Worm (Caenorhabditis elegans) whole organism, mixed stage, embryonic: Measurements from ENCODE around the gene ada-2.

Experiments
- M03D4.4 ChIP-seq: sonication (generic microtip); optimal IDR thresholded peaks from 2 replicates; lab custom pipeline; 2017; ENCODE audit warnings: mild to moderate bottlenecking, missing genetic modification characterization, missing compliant biosample characterization
- bed-3 ChIP-seq: fragments of 200-800 bp; sonication (Bioruptor generic); optimal IDR thresholded peaks from 3 replicates; lab custom pipeline; 2018; ENCODE audit warnings: mild to moderate bottlenecking, missing genetic modification characterization, moderate library complexity, missing compliant biosample characterization
- ceh-39 ChIP-seq: fragments of 150-350 bp; optimal IDR thresholded peaks from 2 replicates; lab custom pipeline; 2014; ENCODE audit warnings: missing biosample characterization, missing genetic modification characterization
- ceh-43 ChIP-seq: fragments of 200-800 bp; sonication (Bioruptor generic); optimal IDR thresholded peaks from 2 replicates; lab custom pipeline; 2018; ENCODE audit warnings: mild to moderate bottlenecking, missing genetic modification characterization, moderate library complexity, missing compliant biosample characterization
- ces-1 ChIP-seq: fragments of 150-350 bp; optimal IDR thresholded peaks from 2 replicates; lab custom pipeline; 2014; ENCODE audit warnings: missing biosample characterization, missing genetic modification reagents, missing genetic modification characterization
- cnd-1 ChIP-seq: fragments of 200-800 bp; sonication (Bioruptor generic); optimal IDR thresholded peaks from 2 replicates; lab custom pipeline; 2018; ENCODE audit warnings: mild to moderate bottlenecking, missing genetic modification characterization, missing compliant biosample characterization
- drap-1 ChIP-seq: fragments of 200-800 bp; sonication (Bioruptor generic); optimal IDR thresholded peaks from 3 replicates; lab custom pipeline; 2018; ENCODE audit warnings: mild to moderate bottlenecking, missing genetic modification characterization, missing compliant biosample characterization
- elt-1 ChIP-seq: sonication (generic microtip); optimal IDR thresholded peaks from 2 replicates; lab custom pipeline; 2017; ENCODE audit warnings: missing genetic modification characterization, mild to moderate bottlenecking, missing compliant biosample characterization, antibody characterized with exemption, moderate library complexity, borderline replicate concordance; ENCODE audit not compliant: insufficient read depth
- elt-3 ChIP-seq: fragments of 150-350 bp; optimal IDR thresholded peaks from 2 replicates; lab custom pipeline; 2014; ENCODE audit warnings: missing biosample characterization, missing genetic modification characterization
- flh-1 ChIP-seq: fragments of 200-800 bp; sonication (Bioruptor generic); optimal IDR thresholded peaks from 2 replicates; lab custom pipeline; 2018; ENCODE audit warnings: mild to moderate bottlenecking, missing genetic modification characterization, moderate library complexity, missing compliant biosample characterization
- ham-2 ChIP-seq: fragments of 200-800 bp; sonication (Bioruptor generic); optimal IDR thresholded peaks from 2 replicates; lab custom pipeline; 2018; ENCODE audit warnings: mild to moderate bottlenecking, missing genetic modification characterization, missing compliant biosample characterization
- hlh-1 ChIP-seq: fragments of 150-350 bp; optimal IDR thresholded peaks from 2 replicates; lab custom pipeline; 2014; ENCODE audit warnings: missing biosample characterization, missing genetic modification reagents, missing genetic modification characterization
- lin-13 ChIP-seq: fragments of 150-350 bp; optimal IDR thresholded peaks from 2 replicates; lab custom pipeline; 2014; ENCODE audit warnings: missing biosample characterization, missing genetic modification characterization
- lin-32 ChIP-seq: fragments of 200-800 bp; sonication (Bioruptor generic); optimal IDR thresholded peaks from 2 replicates; lab custom pipeline; 2018; ENCODE audit warnings: mild to moderate bottlenecking, missing genetic modification characterization, missing compliant biosample characterization
- lsy-2 ChIP-seq: fragments of 150-350 bp; optimal IDR thresholded peaks from 2 replicates; lab custom pipeline; 2014; ENCODE audit warnings: missing biosample characterization, missing genetic modification characterization
- mab-5 ChIP-seq: fragments of 150-350 bp; optimal IDR thresholded peaks from 2 replicates; lab custom pipeline; 2014; ENCODE audit warnings: missing biosample characterization, missing genetic modification characterization
- mep-1 ChIP-seq: fragments of 150-350 bp; optimal IDR thresholded peaks from 2 replicates; lab custom pipeline; 2017; ENCODE audit warnings: missing biosample characterization, missing genetic modification reagents, missing genetic modification characterization, inconsistent platforms
- mls-2 ChIP-seq: sonication (generic microtip); optimal IDR thresholded peaks from 2 replicates; lab custom pipeline; 2016; ENCODE audit warnings: mild to moderate bottlenecking, missing genetic modification characterization, moderate library complexity, missing compliant biosample characterization
- nhr-12 ChIP-seq: fragments of 150-350 bp; optimal IDR thresholded peaks from 2 replicates; lab custom pipeline; 2014; ENCODE audit warnings: missing biosample characterization, missing genetic modification characterization
- nhr-2 ChIP-seq: fragments of 150-350 bp; optimal IDR thresholded peaks from 2 replicates; lab custom pipeline; 2014; ENCODE audit warnings: missing biosample characterization, missing genetic modification characterization
- nhr-237 ChIP-seq: fragments of 150-350 bp; optimal IDR thresholded peaks from 2 replicates; lab custom pipeline; 2014; ENCODE audit warnings: missing biosample characterization, missing genetic modification characterization
- nhr-28 ChIP-seq: fragments of 150-350 bp; optimal IDR thresholded peaks from 2 replicates; lab custom pipeline; 2014; ENCODE audit warnings: missing biosample characterization, missing genetic modification characterization
- nhr-76 ChIP-seq: sonication (generic microtip); optimal IDR thresholded peaks from 2 replicates; lab custom pipeline; 2017; ENCODE audit warnings: missing biosample characterization, missing genetic modification characterization
- pha-4 ChIP-seq: fragments of 150-350 bp; optimal IDR thresholded peaks from 2 replicates; lab custom pipeline; 2018; ENCODE audit warnings: missing biosample characterization, missing genetic modification reagents, missing genetic modification characterization
- sptf-1 ChIP-seq: sonication (generic microtip); optimal IDR thresholded peaks from 2 replicates; lab custom pipeline; 2017; ENCODE audit warnings: mild to moderate bottlenecking, missing genetic modification characterization, moderate library complexity, missing compliant biosample characterization
- unc-120 ChIP-seq: sonication (generic microtip); optimal IDR thresholded peaks from 2 replicates; lab custom pipeline; 2017; ENCODE audit warnings: missing genetic modification characterization, missing compliant biosample characterization; ENCODE audit not compliant: poor library complexity, severe bottlenecking
- unc-39 ChIP-seq: fragments of 150-350 bp; optimal IDR thresholded peaks from 2 replicates; lab custom pipeline; 2014; ENCODE audit warnings: missing biosample characterization, missing genetic modification characterization
- unc-62 ChIP-seq: fragments of 150-350 bp; optimal IDR thresholded peaks from 2 replicates; lab custom pipeline; 2014; ENCODE audit warnings: missing biosample characterization, missing genetic modification reagents, missing genetic modification characterization
- zip-8 ChIP-seq: fragments of 150-350 bp; optimal IDR thresholded peaks from 2 replicates; lab custom pipeline; 2014; ENCODE audit warnings: missing biosample characterization, missing genetic modification characterization

The ada-2 gene

ce11 chrII:7253073-7253472, 1.0 kb downstream of the ada-2 start, which contains the start of gene lsm-4:
Gene lsm-4, minus strand, starts transcription at chrII:7253163.
- no peak for TF ChIP-seq mep-1
- no peak for TF ChIP-seq hlh-1 (tag; lab: Kevin White, UChicago)
- no peak for TF ChIP-seq sptf-1 (tag; lab: Kevin White, UChicago)
- no peak for TF ChIP-seq nhr-12 (tag; lab: Kevin White, UChicago)
- TF ChIP-seq zip-8 (tag; lab: Kevin White, UChicago): no peak
- TF ChIP-seq elt-3 (tag; lab: Kevin White, UChicago): no peak
- TF ChIP-seq ceh-39 (tag; lab: Kevin White, UChicago): no peak
- TF ChIP-seq drap-1 (GFP tag; lab: Kevin White, UChicago): no peak
- no peak for TF ChIP-seq flh-1 (GFP tag; lab: Kevin White, UChicago)
- TF ChIP-seq bed-3 (GFP tag; lab: Kevin White, UChicago): no peak
- TF ChIP-seq nhr-28: no peak
- TF ChIP-seq mls-2: no peak
- TF ChIP-seq ham-2 (GFP tag; lab: Kevin White, UChicago): no peak
- no peak for TF ChIP-seq cnd-1 (tag; lab: Kevin White, UChicago)
- no peak for TF ChIP-seq ces-1
- TF ChIP-seq nhr-76 (tag; lab: Kevin White, UChicago): no peak
- TF ChIP-seq unc-39 (tag; lab: Kevin White, UChicago): no peak
- no peak for TF ChIP-seq lsy-2
- TF ChIP-seq lin-32: no peak
- no peak for TF ChIP-seq nhr-2 (tag; lab: Kevin White, UChicago)

ce11 chrII:7255614-7256162, 3.6 kb downstream of the ada-2 start, which contains the start of gene F32A5.8:
Gene F32A5.8, plus strand, starts transcription at chrII:7256112.
- TF ChIP-seq elt-1 (tag; lab: Kevin White, UChicago) (no peak), ceh-43 (GFP tag; lab: Kevin White, UChicago) (no peak), nhr-76 (tag; lab: Kevin White, UChicago) (no peak), M03D4.4 (tag; lab: Kevin White, UChicago) (no peak), unc-120 (tag; lab: Kevin White, UChicago) (no peak), nhr-2 (tag; lab: Kevin White, UChicago) (no peak), mls-2 (no peak), nhr-28 (no peak), cnd-1 (tag; lab: Kevin White, UChicago) (no peak), flh-1 (GFP tag; lab: Kevin White, UChicago) (no peak), ceh-39 (tag; lab: Kevin White, UChicago) (no peak), lin-32 (no peak), nhr-237 (tag; lab: Kevin White, UChicago) (no peak), lin-13 (tag; lab: Kevin White, UChicago) (no peak)

- TF ChIP-seq pha-4 (tag; lab: Kevin White, UChicago): no peak
- no peak for TF ChIP-seq nhr-237 (tag; lab: Kevin White, UChicago)
- no peak for TF ChIP-seq unc-39 (tag; lab: Kevin White, UChicago)
- TF ChIP-seq elt-3 (tag; lab: Kevin White, UChicago): no peak
- TF ChIP-seq cnd-1 (tag; lab: Kevin White, UChicago): no peak
- TF ChIP-seq nhr-2 (tag; lab: Kevin White, UChicago): no peak
- no peak for TF ChIP-seq unc-120 (tag; lab: Kevin White, UChicago)
- no peak for TF ChIP-seq nhr-76 (tag; lab: Kevin White, UChicago)
- no peak for TF ChIP-seq sptf-1 (tag; lab: Kevin White, UChicago)
These were observed 9.8 kb downstream of the ada-2 start, which contains the start of gene C30G12.4 for ce11 chrII:7261854-7262253. Gene C30G12.4, plus strand, starts transcription at chrII:7262154.

- TF ChIP-seq drap-1 (GFP tag; lab: Kevin White, UChicago) (no peak), M03D4.4 (tag; lab: Kevin White, UChicago) (no peak), mep-1 (no peak), sptf-1 (tag; lab: Kevin White, UChicago) (no peak), lin-32 (no peak), hlh-1 (tag; lab: Kevin White, UChicago) (no peak), mab-5 (tag; lab: Kevin White, UChicago) (no peak), cnd-1 (tag; lab: Kevin White, UChicago) (no peak), nhr-12 (tag; lab: Kevin White, UChicago) (no peak), ham-2 (GFP tag; lab: Kevin White, UChicago) (no peak), unc-62 (GFP tag; lab: Kevin White, UChicago) (no peak), unc-39 (tag; lab: Kevin White, UChicago) (no peak), flh-1 (GFP tag; lab: Kevin White, UChicago) (no peak)
These were observed 12.6 kb downstream of the ada-2 start for ce11 chrII:7264675-7265074.
